Fruit fly (Drosophila melanogaster): Measurements from ENCODE around the gene CG13887.

Gene CG13887

dm6 chr3L:804557-805260, 33.0 kb upstream of the CG13887 start:
- TF ChIP-seq Deaf1 (tag; optimal IDR thresholded peaks at IDR 0.05) (peak; percentile 0), CG13894 (tag; optimal IDR thresholded peaks at IDR 0.05) (no peak), dmrt11E (tag; optimal IDR thresholded peaks at IDR 0.05) (peak; percentile 59), BtbVII (GFP tag; optimal IDR thresholded peaks at IDR 0.05) (peak; percentile 25), CG17361 (GFP tag; IDR thresholded peaks at IDR 0.05) (peak; percentile 53; the same call in 1 of the 3 replicates), CG2678 (tag; optimal IDR thresholded peaks at IDR 0.05) (peak; percentile 54), CG1529 (GFP tag; optimal IDR thresholded peaks at IDR 0.05) (no peak), CG16815 (GFP tag; optimal IDR thresholded peaks at IDR 0.05) (peak; percentile 1), Dek (tag; optimal IDR thresholded peaks at IDR 0.05) (no peak), nerfin-1 (tag; optimal IDR thresholded peaks at IDR 0.05) (peak; percentile 32), Oli (tag; optimal IDR thresholded peaks at IDR 0.05) (peak; percentile 39), Ssrp (tag; optimal IDR thresholded peaks at IDR 0.05) (peak; percentile 23), CG12391 (tag; optimal IDR thresholded peaks at IDR 0.05) (peak; percentile 43), sna (GFP tag; IDR thresholded peaks at IDR 0.05; ENCODE audit: partially characterized antibody) (no peak), CG9437 (GFP tag; optimal IDR thresholded peaks at IDR 0.05) (no peak), tap (tag; optimal IDR thresholded peaks at IDR 0.05) (peak; percentile 19), CG4360 (GFP tag; IDR thresholded peaks at IDR 0.05) (no peak), CG15269 (tag; optimal IDR thresholded peaks at IDR 0.05) (peak; percentile 7), CG8089 (GFP tag; optimal IDR thresholded peaks at IDR 0.05) (no peak), CG4707 (GFP tag; optimal IDR thresholded peaks at IDR 0.05) (peak; percentile 80), salm (tag; optimal IDR thresholded peaks at IDR 0.05) (no peak), caup (GFP tag; optimal IDR thresholded peaks at IDR 0.05; ENCODE audit: severe bottlenecking) (peak; percentile 3), Nf-YC (tag; optimal IDR thresholded peaks at IDR 0.05) (peak; percentile 15), grau (tag; optimal IDR thresholded peaks at IDR 0.05) (peak; percentile 64), H15 (GFP tag; IDR thresholded peaks at IDR 0.05) (no peak), gsb-n (tag; optimal IDR thresholded peaks at IDR 0.05) (peak; percentile 59), Max (GFP tag; optimal IDR thresholded peaks at IDR 0.05) (peak; percentile 6), CG7839 (tag; optimal IDR thresholded peaks at IDR 0.05) (peak; percentile 40), sisA (GFP tag; IDR thresholded peaks at IDR 0.05) (no peak), Hmr (GFP tag; optimal IDR thresholded peaks at IDR 0.05) (peak; percentile 11), odd (GFP tag; optimal IDR thresholded peaks at IDR 0.05) (peak; percentile 14), croc (GFP tag; conservative IDR thresholded peaks at IDR 0.05) (no peak), nmo (GFP tag; optimal IDR thresholded peaks at IDR 0.05) (peak; percentile 37), CG12219 (GFP tag; optimal IDR thresholded peaks at IDR 0.05) (no peak), pros (GFP tag; optimal IDR thresholded peaks at IDR 0.05) (no peak), Dad (GFP tag; optimal IDR thresholded peaks at IDR 0.05) (no peak), CG13287 (GFP tag; IDR thresholded peaks at IDR 0.05; ENCODE audit: partially characterized antibody) (no peak), sd (tag; optimal IDR thresholded peaks at IDR 0.05) (no peak), CG10979 (tag; optimal IDR thresholded peaks at IDR 0.05) (peak; percentile 60), CG1603 (tag; optimal IDR thresholded peaks at IDR 0.05) (peak; percentile 52), CG8388 (GFP tag; optimal IDR thresholded peaks at IDR 0.05) (peak; percentile 41), CG12659 (GFP tag; optimal IDR thresholded peaks at IDR 0.05) (no peak), CG17829 (tag; optimal IDR thresholded peaks at IDR 0.05) (peak; percentile 42), onecut (GFP tag; IDR thresholded peaks at IDR 0.05) (peak; percentile 97), CG18262 (tag; optimal IDR thresholded peaks at IDR 0.05) (peak; percentile 70), CG31441 (GFP tag; IDR thresholded peaks at IDR 0.05) (peak; percentile 33; the same call in 1 of the 2 replicates), CG11504 (tag; optimal IDR thresholded peaks at IDR 0.05) (peak; percentile 50), seq (GFP tag; IDR thresholded peaks at IDR 0.05) (0 out of 2 replicates have a peak, but pooled peaks have one; percentile 27)
